Worm (Caenorhabditis elegans) whole organism, L2 larva: ENCODE data around the gene F53F1.6.

Experiments
- C34F6.9 ChIP-seq: fragments of 150-350 bp; optimal IDR thresholded peaks from 2 replicates; lab custom pipeline; 2014; ENCODE audit warnings: missing biosample characterization, missing genetic modification characterization
- R02D3.7 ChIP-seq: fragments of 150-350 bp; optimal IDR thresholded peaks from 2 replicates; lab custom pipeline; 2014; ENCODE audit warnings: missing biosample characterization, missing genetic modification characterization
- Y55F3AM.14 ChIP-seq: fragments of 200-800 bp; sonication (Bioruptor generic); optimal IDR thresholded peaks from 2 replicates; lab custom pipeline; 2018; ENCODE audit warnings: mild to moderate bottlenecking, missing genetic modification characterization, missing compliant biosample characterization
- ZK546.5 ChIP-seq: sonication (generic microtip); optimal IDR thresholded peaks from 2 replicates; lab custom pipeline; 2017; ENCODE audit warnings: missing biosample characterization, missing genetic modification characterization
- alr-1 ChIP-seq: fragments of 150-350 bp; optimal IDR thresholded peaks from 2 replicates; lab custom pipeline; 2014; ENCODE audit warnings: missing biosample characterization, missing genetic modification characterization
- aly-2 ChIP-seq: fragments of 150-350 bp; optimal IDR thresholded peaks from 2 replicates; lab custom pipeline; 2014; ENCODE audit warnings: missing biosample characterization, missing genetic modification characterization
- ama-1 ChIP-seq: fragments of 150-350 bp; optimal IDR thresholded peaks from 2 replicates; lab custom pipeline; 2018; ENCODE audit warnings: inconsistent platforms
- blmp-1 ChIP-seq: sonication (generic microtip); optimal IDR thresholded peaks from 2 replicates; lab custom pipeline; 2017; ENCODE audit warnings: missing genetic modification characterization, mild to moderate bottlenecking, missing compliant biosample characterization, antibody characterized with exemption, moderate library complexity; ENCODE audit not compliant: insufficient read depth
- ceh-82 ChIP-seq: fragments of 150-350 bp; optimal IDR thresholded peaks from 2 replicates; lab custom pipeline; 2014; ENCODE audit warnings: missing biosample characterization, missing genetic modification characterization
- crh-2 ChIP-seq: sonication (generic microtip); optimal IDR thresholded peaks from 2 replicates; lab custom pipeline; 2017; ENCODE audit warnings: missing biosample characterization, missing genetic modification characterization
- dmd-4 ChIP-seq: sonication (generic microtip); optimal IDR thresholded peaks from 2 replicates; lab custom pipeline; 2017; ENCODE audit warnings: missing biosample characterization, missing genetic modification characterization
- egl-27 ChIP-seq: sonication (generic microtip); optimal IDR thresholded peaks from 3 replicates; lab custom pipeline; 2017; ENCODE audit warnings: missing biosample characterization, missing genetic modification reagents, missing genetic modification characterization
- elt-1 ChIP-seq: fragments of 150-350 bp; optimal IDR thresholded peaks from 2 replicates; lab custom pipeline; 2014; ENCODE audit warnings: missing biosample characterization, missing genetic modification characterization
- fos-1 ChIP-seq: fragments of 150-350 bp; optimal IDR thresholded peaks from 2 replicates; lab custom pipeline; 2014; ENCODE audit warnings: missing biosample characterization, missing genetic modification characterization
- gmeb-1 ChIP-seq: fragments of 150-350 bp; optimal IDR thresholded peaks from 2 replicates; lab custom pipeline; 2014; ENCODE audit warnings: missing biosample characterization, missing genetic modification characterization
- lin-11 ChIP-seq: fragments of 150-350 bp; sonication (generic microtip); optimal IDR thresholded peaks from 2 replicates; lab custom pipeline; 2014; ENCODE audit warnings: missing biosample characterization, missing genetic modification characterization, inconsistent platforms, mixed read lengths
- lin-13 ChIP-seq: fragments of 150-350 bp; optimal IDR thresholded peaks from 2 replicates; lab custom pipeline; 2014; ENCODE audit warnings: missing biosample characterization, missing genetic modification reagents, missing genetic modification characterization
- lin-39 ChIP-seq: fragments of 150-350 bp; optimal IDR thresholded peaks from 2 replicates; lab custom pipeline; 2014; ENCODE audit warnings: missing biosample characterization, missing genetic modification reagents, missing genetic modification characterization
- lsy-2 ChIP-seq, 2 experiments: fragments of 150-350 bp in 1 of 2; sonication (generic microtip) in 1 of 2; optimal IDR thresholded peaks; 2 replicates each; lab custom pipeline; 2014 to 2017; ENCODE audit warnings: missing biosample characterization in 2 of 2, missing genetic modification characterization in 2 of 2
- mab-5 ChIP-seq: fragments of 150-350 bp; optimal IDR thresholded peaks from 2 replicates; lab custom pipeline; 2014; ENCODE audit warnings: missing biosample characterization, missing genetic modification characterization
- mdl-1 ChIP-seq, 2 experiments: fragments of 150-350 bp in 1 of 2; sonication (generic microtip) in 1 of 2; optimal IDR thresholded peaks; 2 replicates each; lab custom pipeline; 2017; ENCODE audit warnings: missing biosample characterization in 2 of 2, missing genetic modification characterization in 2 of 2
- nhr-10 ChIP-seq: sonication (generic microtip); optimal IDR thresholded peaks from 2 replicates; lab custom pipeline; 2017; ENCODE audit warnings: missing biosample characterization, missing genetic modification characterization
- nhr-11 ChIP-seq: fragments of 150-350 bp; optimal IDR thresholded peaks from 2 replicates; lab custom pipeline; 2014; ENCODE audit warnings: missing biosample characterization, missing genetic modification characterization
- nhr-129 ChIP-seq: fragments of 150-350 bp; optimal IDR thresholded peaks from 2 replicates; lab custom pipeline; 2014; ENCODE audit warnings: missing biosample characterization, missing genetic modification characterization
- nhr-23 ChIP-seq: fragments of 150-350 bp; optimal IDR thresholded peaks from 2 replicates; lab custom pipeline; 2014; ENCODE audit warnings: missing biosample characterization, missing genetic modification reagents, missing genetic modification characterization
- nhr-237 ChIP-seq: fragments of 150-350 bp; optimal IDR thresholded peaks from 2 replicates; lab custom pipeline; 2014; ENCODE audit warnings: missing biosample characterization, missing genetic modification characterization
- nhr-25 ChIP-seq: fragments of 150-350 bp; sonication (generic microtip); optimal IDR thresholded peaks from 3 replicates; lab custom pipeline; 2014; ENCODE audit warnings: missing biosample characterization, missing genetic modification characterization
- nhr-6 ChIP-seq: fragments of 150-350 bp; optimal IDR thresholded peaks from 2 replicates; lab custom pipeline; 2014; ENCODE audit warnings: missing biosample characterization, missing genetic modification characterization
- nhr-77 ChIP-seq: fragments of 150-350 bp; optimal IDR thresholded peaks from 2 replicates; lab custom pipeline; 2014; ENCODE audit warnings: missing biosample characterization, missing genetic modification characterization
- peb-1 ChIP-seq: fragments of 150-350 bp; optimal IDR thresholded peaks from 2 replicates; lab custom pipeline; 2014; ENCODE audit warnings: missing biosample characterization, missing genetic modification characterization
- skn-1 ChIP-seq: sonication (generic microtip); optimal IDR thresholded peaks from 2 replicates; lab custom pipeline; 2017; ENCODE audit warnings: missing biosample characterization, missing genetic modification characterization
- sma-3 ChIP-seq: sonication (generic microtip); optimal IDR thresholded peaks from 2 replicates; lab custom pipeline; 2016; ENCODE audit warnings: missing genetic modification reagents, missing genetic modification characterization, missing compliant biosample characterization
- snpc-4 ChIP-seq: fragments of 150-350 bp; optimal IDR thresholded peaks from 2 replicates; lab custom pipeline; 2014; ENCODE audit warnings: missing biosample characterization, missing genetic modification characterization
- zag-1 ChIP-seq: fragments of 150-350 bp; optimal IDR thresholded peaks from 2 replicates; lab custom pipeline; 2014; ENCODE audit warnings: missing biosample characterization, missing genetic modification characterization
- ztf-1 ChIP-seq: fragments of 200-800 bp; sonication (Bioruptor generic); conservative IDR thresholded peaks from 2 replicates; pipeline ENCODE4 v1.3.6; 2022; ENCODE audit warnings: missing genetic modification characterization, missing compliant biosample characterization
- ztf-11 ChIP-seq: sonication (generic microtip); optimal IDR thresholded peaks from 2 replicates; lab custom pipeline; 2017; ENCODE audit warnings: missing biosample characterization, missing genetic modification characterization
- ztf-4 ChIP-seq: fragments of 150-350 bp; optimal IDR thresholded peaks from 2 replicates; lab custom pipeline; 2014; ENCODE audit warnings: missing biosample characterization, missing genetic modification characterization

F53F1.6 gene

ce11 chrV:13389454-13389853 is 28.0 kb downstream of the F53F1.6 start (continued):
- TF ChIP-seq mdl-1 (tag; optimal IDR thresholded peaks at IDR 0.05; lab: Kevin White, UChicago) (no peak), dmd-4 (tag; lab: Kevin White, UChicago) (no peak), fos-1 (tag; lab: Kevin White, UChicago) (peak; percentile 38), nhr-11 (tag; lab: Kevin White, UChicago) (no peak), nhr-129 (tag; lab: Kevin White, UChicago) (no peak), aly-2 (tag; lab: Kevin White, UChicago) (no peak), sma-3 (GFP tag; lab: Kevin White, UChicago) (peak; percentile 74), egl-27 (peak; percentile 67)

DNA sequence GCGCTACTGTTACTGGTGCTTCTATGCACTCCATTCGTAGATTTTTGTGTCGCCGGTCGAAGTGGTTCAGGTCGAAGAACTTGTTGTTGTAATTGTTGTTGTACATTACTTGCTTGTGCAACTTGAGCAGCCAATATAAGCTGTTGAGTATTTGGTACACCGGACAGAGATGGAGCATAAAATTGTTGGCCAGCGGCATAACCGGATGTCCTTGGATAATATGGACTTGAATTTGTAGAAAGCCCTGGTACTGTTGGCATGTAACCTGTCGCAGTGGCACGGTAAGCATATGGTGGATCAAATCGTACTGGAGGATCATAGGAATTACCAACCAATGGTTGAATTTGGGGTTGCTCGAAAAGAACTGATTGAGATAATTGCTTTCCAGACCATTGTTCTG is 28.5 kb downstream of the F53F1.6 start:
- TF ChIP-seq nhr-6 (tag; lab: Kevin White, UChicago) (no peak), ztf-11 (tag; lab: Kevin White, UChicago) (no peak), nhr-129 (tag; lab: Kevin White, UChicago) (no peak), nhr-23 (no peak), ama-1 (lab: Kevin White, UChicago) (no peak), zag-1 (tag; lab: Kevin White, UChicago) (no peak), ztf-4 (no peak), lin-13 (GFP tag; lab: Kevin White, UChicago) (no peak), crh-2 (tag; lab: Kevin White, UChicago) (no peak), aly-2 (tag; lab: Kevin White, UChicago) (no peak), peb-1 (tag; lab: Kevin White, UChicago) (no peak), sma-3 (GFP tag; lab: Kevin White, UChicago) (no peak), ceh-82 (no peak), Y55F3AM.14 (GFP tag; lab: Kevin White, UChicago) (no peak), dmd-4 (tag; lab: Kevin White, UChicago) (no peak), lsy-2 (tag; optimal IDR thresholded peaks at IDR 0.05; lab: Kevin White, UChicago) (no peak), ztf-1 (GFP tag; lab: Robert Waterston, UW) (no peak), blmp-1 (tag; lab: Kevin White, UChicago) (no peak), ZK546.5 (tag; lab: Kevin White, UChicago) (no peak)
- TF ChIP-seq, all 48 proteins: peak for 0

DNA sequence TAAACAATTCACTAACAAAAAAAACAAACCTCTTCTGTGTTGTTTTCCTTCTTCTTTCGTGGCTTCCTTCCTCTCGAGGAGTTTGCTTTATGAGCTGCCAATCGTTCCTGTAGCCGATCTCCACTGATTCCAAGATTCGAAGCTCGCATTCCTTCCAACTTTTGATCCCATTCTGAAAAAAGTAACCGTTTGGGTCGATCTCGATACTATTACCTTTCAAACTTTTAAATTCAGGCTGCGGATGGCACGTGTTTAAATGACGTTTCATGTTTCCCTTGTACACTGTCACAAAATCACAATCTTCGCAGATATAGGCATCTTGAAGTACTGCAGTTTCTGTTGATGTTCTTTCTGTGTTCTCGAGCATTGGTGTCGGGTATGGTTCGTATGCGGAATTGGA is 29.9 kb downstream of the F53F1.6 start:
- no peak for TF ChIP-seq lin-39 (tag; lab: Kevin White, UChicago)
- TF ChIP-seq ztf-4: no peak
- TF ChIP-seq nhr-25 (tag; lab: Kevin White, UChicago): no peak
- no peak for TF ChIP-seq nhr-23
- TF ChIP-seq blmp-1 (tag; lab: Kevin White, UChicago): no peak
- TF ChIP-seq nhr-11 (tag; lab: Kevin White, UChicago): no peak
- TF ChIP-seq dmd-4 (tag; lab: Kevin White, UChicago): no peak
- TF ChIP-seq gmeb-1 (tag; lab: Kevin White, UChicago): no peak
- TF ChIP-seq fos-1 (tag; lab: Kevin White, UChicago): no peak
- no peak for TF ChIP-seq snpc-4
- no peak for TF ChIP-seq lin-11
- no peak for TF ChIP-seq nhr-129 (tag; lab: Kevin White, UChicago)
- no peak for TF ChIP-seq mab-5 (tag; lab: Kevin White, UChicago)
- TF ChIP-seq ztf-11 (tag; lab: Kevin White, UChicago): no peak

DNA sequence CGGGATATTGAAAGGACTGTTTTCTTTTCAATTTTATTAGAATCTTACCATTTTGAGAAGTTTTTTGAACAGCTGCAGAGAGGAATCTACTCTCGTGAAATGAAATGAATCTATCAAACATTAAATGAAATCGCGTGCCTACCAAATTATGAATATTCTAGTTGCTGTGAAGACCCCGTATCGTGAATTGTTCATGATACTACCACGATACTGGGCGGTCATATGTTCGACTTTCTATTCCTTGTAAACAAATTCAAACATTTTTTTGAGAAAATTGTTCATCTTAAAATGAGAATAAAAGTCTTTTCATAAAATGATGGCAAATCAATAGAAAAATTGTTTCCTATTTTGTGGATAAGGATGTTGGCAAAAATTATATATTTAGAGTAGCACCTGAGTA is 31.6 kb downstream of the F53F1.6 start, which contains the start of gene gcy-34:
TSS of gene gcy-34 (minus strand) at position 101 of the 400 bp plus-strand sequence.
- TF ChIP-seq ZK546.5 (tag; lab: Kevin White, UChicago): no peak
- no peak for TF ChIP-seq nhr-237 (tag; lab: Kevin White, UChicago)
- no peak for TF ChIP-seq elt-1
- TF ChIP-seq snpc-4: no peak
- TF ChIP-seq alr-1 (tag; lab: Kevin White, UChicago): no peak
- no peak for TF ChIP-seq nhr-77 (tag; lab: Kevin White, UChicago)
- no peak for TF ChIP-seq lin-13 (GFP tag; lab: Kevin White, UChicago)
- TF ChIP-seq nhr-25 (tag; lab: Kevin White, UChicago): no peak
- no peak for TF ChIP-seq Y55F3AM.14 (GFP tag; lab: Kevin White, UChicago)
- TF ChIP-seq nhr-10 (tag; lab: Kevin White, UChicago): no peak
- TF ChIP-seq R02D3.7: no peak

DNA sequence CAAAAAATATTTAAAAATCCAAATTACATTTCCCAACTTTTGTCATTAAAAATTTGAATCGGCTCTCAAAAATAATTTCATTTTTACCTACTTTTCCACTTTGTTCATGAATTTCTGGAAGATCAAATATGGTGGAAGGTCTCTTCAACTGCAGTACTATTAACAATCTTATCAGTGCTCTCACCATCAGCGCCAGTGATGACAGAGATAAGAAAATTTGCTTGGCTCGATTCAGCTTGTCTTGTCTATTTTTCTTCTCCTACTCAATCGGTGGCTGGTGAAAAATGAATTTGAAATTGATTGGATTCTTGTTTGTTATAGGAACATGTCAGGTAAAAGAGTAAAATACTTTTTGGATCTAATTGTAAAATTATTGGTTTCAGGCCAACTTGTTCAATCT is 36.4 kb downstream of the F53F1.6 start, which contains the start of gene cpz-2:
TSS of gene cpz-2 (plus strand) at position 210 of the 400 bp plus-strand sequence.
- peak; percentile 70 for TF ChIP-seq fos-1 (tag; lab: Kevin White, UChicago)
- no peak for TF ChIP-seq C34F6.9 (tag; lab: Kevin White, UChicago)
- TF ChIP-seq skn-1 (tag; lab: Kevin White, UChicago): peak; percentile 23
- peak; percentile 12 for TF ChIP-seq gmeb-1 (tag; lab: Kevin White, UChicago)
- peak; percentile 21 for TF ChIP-seq crh-2 (tag; lab: Kevin White, UChicago)
